Worm (Caenorhabditis elegans) whole organism, late embryonic: ENCODE measurements around the gene ptr-15.

Source experiments
- C38D4.7 ChIP-seq: fragments of 200-800 bp; sonication (Bioruptor generic); optimal IDR thresholded peaks from 2 replicates; lab custom pipeline; 2018; ENCODE audit warnings: mild to moderate bottlenecking, missing genetic modification characterization, moderate library complexity, missing compliant biosample characterization
- F13H6.1 ChIP-seq: sonication (generic microtip); optimal IDR thresholded peaks from 2 replicates; lab custom pipeline; 2016; ENCODE audit warnings: missing genetic modification characterization, missing compliant biosample characterization
- K02D7.2 ChIP-seq: sonication (generic microtip); optimal IDR thresholded peaks from 2 replicates; lab custom pipeline; 2017; ENCODE audit warnings: mild to moderate bottlenecking, missing genetic modification characterization, missing compliant biosample characterization
- Y22D7AL.16 ChIP-seq: sonication (generic microtip); optimal IDR thresholded peaks from 2 replicates; lab custom pipeline; 2016; ENCODE audit warnings: missing genetic modification characterization, missing compliant biosample characterization
- ahr-1 ChIP-seq: sonication (generic microtip); optimal IDR thresholded peaks from 2 replicates; lab custom pipeline; 2016; ENCODE audit warnings: missing genetic modification characterization, missing compliant biosample characterization
- ceh-18 ChIP-seq: sonication (generic microtip); optimal IDR thresholded peaks from 2 replicates; lab custom pipeline; 2016; ENCODE audit warnings: missing genetic modification characterization, missing compliant biosample characterization
- ceh-24 ChIP-seq: sonication (generic microtip); optimal IDR thresholded peaks from 2 replicates; lab custom pipeline; 2016; ENCODE audit warnings: mild to moderate bottlenecking, missing genetic modification characterization, missing compliant biosample characterization
- ceh-30 ChIP-seq: fragments of 150-350 bp; optimal IDR thresholded peaks from 2 replicates; lab custom pipeline; 2014; ENCODE audit warnings: missing biosample characterization, missing genetic modification characterization
- ceh-34 ChIP-seq: sonication (generic microtip); optimal IDR thresholded peaks from 2 replicates; lab custom pipeline; 2016; ENCODE audit warnings: mild to moderate bottlenecking, missing genetic modification characterization, missing compliant biosample characterization
- ceh-48 ChIP-seq: sonication (generic microtip); optimal IDR thresholded peaks from 2 replicates; lab custom pipeline; 2016; ENCODE audit warnings: missing genetic modification characterization, inconsistent platforms, missing compliant biosample characterization
- ceh-6 ChIP-seq: fragments of 200-800 bp; sonication (Bioruptor generic); optimal IDR thresholded peaks from 2 replicates; lab custom pipeline; 2018; ENCODE audit warnings: mild to moderate bottlenecking, missing genetic modification characterization, missing compliant biosample characterization
- che-1 ChIP-seq: sonication (generic microtip); optimal IDR thresholded peaks from 2 replicates; lab custom pipeline; 2016; ENCODE audit warnings: mild to moderate bottlenecking, missing genetic modification characterization, missing compliant biosample characterization
- dve-1 ChIP-seq: sonication (generic microtip); optimal IDR thresholded peaks from 2 replicates; lab custom pipeline; 2017; ENCODE audit warnings: antibody characterized with exemption, mild to moderate bottlenecking, missing genetic modification characterization, missing compliant biosample characterization
- elt-2 ChIP-seq: sonication (generic microtip); optimal IDR thresholded peaks from 2 replicates; lab custom pipeline; 2016; ENCODE audit warnings: missing genetic modification reagents, missing genetic modification characterization, missing compliant biosample characterization
- ets-4 ChIP-seq: sonication (generic microtip); optimal IDR thresholded peaks from 2 replicates; lab custom pipeline; 2016; ENCODE audit warnings: missing genetic modification characterization, missing compliant biosample characterization
- eyg-1 ChIP-seq: sonication (generic microtip); optimal IDR thresholded peaks from 2 replicates; lab custom pipeline; 2016; ENCODE audit warnings: missing genotype, missing genetic modification characterization, missing compliant biosample characterization
- fkh-6 ChIP-seq: sonication (generic microtip); optimal IDR thresholded peaks from 2 replicates; lab custom pipeline; 2016; ENCODE audit warnings: missing genetic modification characterization, missing compliant biosample characterization
- gmeb-2 ChIP-seq: sonication (generic microtip); optimal IDR thresholded peaks from 2 replicates; lab custom pipeline; 2016; ENCODE audit warnings: missing genetic modification characterization, inconsistent platforms, missing compliant biosample characterization
- hlh-15 ChIP-seq: sonication (generic microtip); optimal IDR thresholded peaks from 2 replicates; lab custom pipeline; 2016; ENCODE audit warnings: missing genetic modification characterization, missing compliant biosample characterization
- hlh-30 ChIP-seq: sonication (generic microtip); optimal IDR thresholded peaks from 2 replicates; lab custom pipeline; 2017; ENCODE audit warnings: antibody characterized with exemption, missing genetic modification characterization, missing compliant biosample characterization; ENCODE audit not compliant: insufficient read depth
- hlh-6 ChIP-seq: sonication (generic microtip); optimal IDR thresholded peaks from 2 replicates; lab custom pipeline; 2016; ENCODE audit warnings: missing genotype, missing genetic modification characterization, missing compliant biosample characterization
- hlh-8 ChIP-seq: sonication (generic microtip); optimal IDR thresholded peaks from 2 replicates; lab custom pipeline; 2016; ENCODE audit warnings: missing genotype, missing genetic modification characterization, missing compliant biosample characterization
- lim-6 ChIP-seq: sonication (generic microtip); optimal IDR thresholded peaks from 2 replicates; lab custom pipeline; 2016; ENCODE audit warnings: missing genetic modification characterization, missing compliant biosample characterization
- nhr-11 ChIP-seq: fragments of 150-350 bp; optimal IDR thresholded peaks from 2 replicates; lab custom pipeline; 2014; ENCODE audit warnings: missing biosample characterization, missing genetic modification characterization
- nhr-232 ChIP-seq: sonication (generic microtip); optimal IDR thresholded peaks from 2 replicates; lab custom pipeline; 2016; ENCODE audit warnings: missing genetic modification characterization, missing compliant biosample characterization
- npax-4 ChIP-seq: sonication (generic microtip); optimal IDR thresholded peaks from 2 replicates; lab custom pipeline; 2016; ENCODE audit warnings: missing genetic modification characterization, missing compliant biosample characterization
- pat-9 ChIP-seq: fragments of 200-800 bp; sonication (Bioruptor generic); optimal IDR thresholded peaks from 2 replicates; lab custom pipeline; 2018; ENCODE audit warnings: mild to moderate bottlenecking, missing genetic modification characterization, moderate library complexity, missing compliant biosample characterization
- pha-2 ChIP-seq: sonication (generic microtip); optimal IDR thresholded peaks from 2 replicates; lab custom pipeline; 2017; ENCODE audit warnings: mild to moderate bottlenecking, missing genetic modification characterization, missing compliant biosample characterization
- pqm-1 ChIP-seq: sonication (generic microtip); optimal IDR thresholded peaks from 2 replicates; lab custom pipeline; 2016; ENCODE audit warnings: missing genetic modification characterization, missing compliant biosample characterization
- rnt-1 ChIP-seq: sonication (generic microtip); optimal IDR thresholded peaks from 2 replicates; lab custom pipeline; 2016; ENCODE audit warnings: missing genetic modification characterization, missing compliant biosample characterization
- syd-9 ChIP-seq: sonication (generic microtip); optimal IDR thresholded peaks from 2 replicates; lab custom pipeline; 2016; ENCODE audit warnings: mild to moderate bottlenecking, missing genetic modification characterization, moderate library complexity, missing compliant biosample characterization
- tbx-2 ChIP-seq: sonication (generic microtip); optimal IDR thresholded peaks from 2 replicates; lab custom pipeline; 2016; ENCODE audit warnings: missing genetic modification characterization, missing compliant biosample characterization
- tbx-7 ChIP-seq: sonication (generic microtip); optimal IDR thresholded peaks from 2 replicates; lab custom pipeline; 2016; ENCODE audit warnings: missing genotype, missing genetic modification characterization, missing compliant biosample characterization
- unc-3 ChIP-seq, 2 experiments: fragments of 200-800 bp in 1 of 2; sonication (Bioruptor generic) in 1 of 2; sonication (generic microtip) in 1 of 2; conservative IDR thresholded peaks in 1 of 2; optimal IDR thresholded peaks in 1 of 2; 2 replicates each; pipeline versions ENCODE4 v1.3.6 to Lab custom; 2016 to 2022; ENCODE audit warnings: missing compliant biosample characterization in 2 of 2, missing genetic modification characterization in 2 of 2, missing genetic modification reagents in 1 of 2
- unc-42 ChIP-seq: sonication (generic microtip); optimal IDR thresholded peaks from 2 replicates; lab custom pipeline; 2016; ENCODE audit warnings: missing genotype, missing genetic modification characterization, missing compliant biosample characterization
- unc-86 ChIP-seq: sonication (generic microtip); optimal IDR thresholded peaks from 2 replicates; lab custom pipeline; 2016; ENCODE audit warnings: missing genetic modification characterization, missing compliant biosample characterization
- ztf-16 ChIP-seq: sonication (generic microtip); optimal IDR thresholded peaks from 2 replicates; lab custom pipeline; 2017; ENCODE audit warnings: missing genetic modification characterization, missing compliant biosample characterization

The ptr-15 gene

ce11 chrV:7007307-7007706 is 37.5 kb upstream of the ptr-15 start, which contains the start of gene drd-10:
Gene drd-10 (plus strand): TSS chrV:7007607.
- no peak for TF ChIP-seq hlh-8 (tag; lab: Kevin White, UChicago)
- no peak for TF ChIP-seq elt-2 (tag; lab: Kevin White, UChicago)
- TF ChIP-seq eyg-1, result no peak

- no peak for TF ChIP-seq ceh-24 (tag; lab: Kevin White, UChicago)
- no peak for TF ChIP-seq dve-1 (tag; lab: Kevin White, UChicago)
- no peak for TF ChIP-seq ztf-16 (tag; lab: Kevin White, UChicago)
- TF ChIP-seq unc-86 (tag; lab: Kevin White, UChicago), result no peak
- TF ChIP-seq ceh-6, result no peak
- TF ChIP-seq pat-9 (tag; lab: Kevin White, UChicago), result no peak
- TF ChIP-seq K02D7.2 (tag; lab: Kevin White, UChicago), result no peak
- TF ChIP-seq unc-3 (GFP tag; conservative IDR thresholded peaks at IDR 0.05; lab: Robert Waterston, UW), result no peak
- no peak for TF ChIP-seq unc-3 (tag; optimal IDR thresholded peaks at IDR 0.05; lab: Kevin White, UChicago)
- no peak for TF ChIP-seq hlh-6 (tag; lab: Kevin White, UChicago)
- no peak for TF ChIP-seq tbx-2 (tag; lab: Kevin White, UChicago)
- TF ChIP-seq fkh-6 (tag; lab: Kevin White, UChicago), result no peak
- TF ChIP-seq F13H6.1 (tag; lab: Kevin White, UChicago), result no peak
- TF ChIP-seq C38D4.7 (GFP tag; lab: Kevin White, UChicago), result no peak
- TF ChIP-seq Y22D7AL.16 (tag; lab: Kevin White, UChicago), result no peak
Measured at ce11 chrV:7005964-7006363, 36.2 kb upstream of the ptr-15 start, which contains the start of gene spig-10. Gene spig-10 (plus strand): TSS chrV:7006264.

DNA sequence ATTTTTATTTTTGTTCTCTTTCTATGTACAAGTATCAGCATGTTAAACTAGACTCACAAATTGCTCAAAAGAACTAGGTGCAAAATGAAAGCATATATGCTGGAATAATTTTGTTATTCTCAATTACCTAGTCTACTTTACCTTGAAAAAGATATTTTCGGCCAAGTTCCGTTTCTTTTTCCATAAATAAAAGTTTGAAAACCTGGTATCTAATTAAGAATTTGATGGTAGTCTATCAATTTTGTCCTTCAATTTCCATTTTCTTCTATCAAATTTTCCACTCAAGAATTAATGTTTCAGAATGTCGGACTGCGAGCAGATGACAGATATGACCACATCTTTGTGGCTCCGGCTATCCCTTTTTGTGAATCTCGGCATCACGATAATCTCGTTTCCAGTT is 34.0 kb upstream of the ptr-15 start, which contains the start of gene srab-4:
Gene srab-4, plus strand, starts transcription at position 301 of the 400 bp plus-strand sequence.
- TF ChIP-seq ceh-30 (tag; lab: Kevin White, UChicago) (no peak), ceh-6 (no peak), C38D4.7 (GFP tag; lab: Kevin White, UChicago) (no peak), hlh-8 (tag; lab: Kevin White, UChicago) (no peak), K02D7.2 (tag; lab: Kevin White, UChicago) (no peak), unc-42 (tag; lab: Kevin White, UChicago) (no peak), pha-2 (tag; lab: Kevin White, UChicago) (no peak), hlh-6 (tag; lab: Kevin White, UChicago) (no peak), nhr-11 (tag; lab: Kevin White, UChicago) (no peak), pat-9 (tag; lab: Kevin White, UChicago) (no peak), hlh-15 (tag; lab: Kevin White, UChicago) (no peak), npax-4 (tag; lab: Kevin White, UChicago) (no peak), gmeb-2 (tag; lab: Kevin White, UChicago) (no peak), syd-9 (tag; lab: Kevin White, UChicago) (no peak), pqm-1 (tag; lab: Kevin White, UChicago) (no peak)

- TF ChIP-seq rnt-1 (no peak), che-1 (tag; lab: Kevin White, UChicago) (no peak), ahr-1 (tag; lab: Kevin White, UChicago) (no peak), hlh-30 (tag; lab: Kevin White, UChicago) (no peak), elt-2 (tag; lab: Kevin White, UChicago) (no peak), ets-4 (tag; lab: Kevin White, UChicago) (no peak), ceh-18 (no peak), unc-86 (tag; lab: Kevin White, UChicago) (no peak), tbx-7 (no peak), unc-42 (tag; lab: Kevin White, UChicago) (no peak), nhr-232 (tag; lab: Kevin White, UChicago) (no peak), syd-9 (tag; lab: Kevin White, UChicago) (no peak), tbx-2 (tag; lab: Kevin White, UChicago) (no peak), npax-4 (tag; lab: Kevin White, UChicago) (no peak), ceh-48 (no peak), ceh-34 (tag; lab: Kevin White, UChicago) (no peak), lim-6 (tag; lab: Kevin White, UChicago) (no peak)
Measured at ce11 chrV:7000734-7001133, 30.9 kb upstream of the ptr-15 start.
